Worm (Caenorhabditis elegans): ENCODE measurements around the gene D1025.10.

- TF ChIP-seq lin-39 (tag; optimal IDR thresholded peaks at IDR 0.05) (no peak), tbx-2 (tag; optimal IDR thresholded peaks at IDR 0.05) (peak; percentile 39), C16A3.4 (tag; optimal IDR thresholded peaks at IDR 0.05) (no peak), lsy-2 (tag; optimal IDR thresholded peaks at IDR 0.05) (no peak), skn-1 (tag; optimal IDR thresholded peaks at IDR 0.05) (no peak), ceh-63 (GFP tag; optimal IDR thresholded peaks at IDR 0.05) (no peak), nhr-47 (tag; optimal IDR thresholded peaks at IDR 0.05) (no peak), nhr-12 (tag; optimal IDR thresholded peaks at IDR 0.05) (no peak), ces-1 (GFP tag; optimal IDR thresholded peaks at IDR 0.05) (no peak), ztf-4 (tag; optimal IDR thresholded peaks at IDR 0.05) (no peak), nhr-77 (tag; optimal IDR thresholded peaks at IDR 0.05) (no peak), unc-86 (tag; optimal IDR thresholded peaks at IDR 0.05) (no peak), egl-27 (tag; optimal IDR thresholded peaks at IDR 0.05) (no peak), lin-13 (GFP tag; optimal IDR thresholded peaks at IDR 0.05) (no peak)
Observed at ce11 chrX:14491103-14491502, 25.6 kb upstream of the D1025.10 start.
